Fruit fly (Drosophila melanogaster) whole organism, embryonic: ENCODE data around the gene CG14431.

ENCODE experiments used
- Ada2b ChIP-seq: fragments of 200-800 bp; sonication (Bioruptor generic); IDR thresholded peaks from 2 replicates; pipeline ENCODE4 v1.3.6; 2022; ENCODE audit warnings: missing biosample characterization, missing genetic modification characterization
- Bgb ChIP-seq: fragments of 200-800 bp; sonication (Bioruptor generic); IDR thresholded peaks from 2 replicates; pipeline ENCODE4 v1.3.6; 2022; ENCODE audit warnings: missing biosample characterization, missing genetic modification characterization; ENCODE audit not compliant: partially characterized antibody
- CG10431 ChIP-seq: fragments of 200-800 bp; sonication (Bioruptor generic); optimal IDR thresholded peaks from 3 replicates; lab custom pipeline; 2018; ENCODE audit warnings: missing biosample characterization, mild to moderate bottlenecking, missing genetic modification characterization
- CG12104 ChIP-seq: fragments of 200-800 bp; sonication (Bioruptor generic); optimal IDR thresholded peaks from 3 replicates; lab custom pipeline; 2016; ENCODE audit warnings: missing biosample characterization, missing genetic modification characterization
- CG14441 ChIP-seq: fragments of 200-800 bp; sonication (Bioruptor generic); IDR thresholded peaks from 2 replicates; pipeline ENCODE4 v1.3.6; 2022; ENCODE audit warnings: missing biosample characterization, missing genetic modification characterization
- CG1529 ChIP-seq: fragments of 200-800 bp; sonication (Bioruptor generic); optimal IDR thresholded peaks from 3 replicates; lab custom pipeline; 2018; ENCODE audit warnings: missing biosample characterization, missing genetic modification characterization
- CG2129 ChIP-seq: fragments of 200-800 bp; sonication (Bioruptor generic); IDR thresholded peaks from 2 replicates; pipeline ENCODE4 v1.3.6; 2022; ENCODE audit warnings: missing biosample characterization, missing genetic modification characterization; ENCODE audit not compliant: partially characterized antibody
- CG2202 ChIP-seq: fragments of 200-800 bp; sonication (Bioruptor generic); optimal IDR thresholded peaks from 2 replicates; lab custom pipeline; 2018; ENCODE audit warnings: missing biosample characterization, mild to moderate bottlenecking, missing genetic modification characterization
- CG30403 ChIP-seq: fragments of 200-800 bp; sonication (Bioruptor generic); optimal IDR thresholded peaks from 3 replicates; lab custom pipeline; 2016; ENCODE audit warnings: missing biosample characterization, missing genetic modification characterization
- CG32772 ChIP-seq: fragments of 200-800 bp; sonication (Bioruptor generic); IDR thresholded peaks from 2 replicates; pipeline ENCODE4 v1.3.6; 2022; ENCODE audit warnings: missing biosample characterization, missing genetic modification characterization
- CG43689 ChIP-seq: fragments of 200-800 bp; sonication (Bioruptor generic); IDR thresholded peaks from 2 replicates; pipeline ENCODE4 v1.3.6; 2022; ENCODE audit warnings: missing biosample characterization, missing genetic modification characterization
- CG4617 ChIP-seq: fragments of 200-800 bp; sonication (Bioruptor generic); optimal IDR thresholded peaks from 3 replicates; lab custom pipeline; 2016; ENCODE audit warnings: missing biosample characterization, missing genetic modification characterization, borderline replicate concordance
- CG4854 ChIP-seq: fragments of 200-800 bp; sonication (Bioruptor generic); optimal IDR thresholded peaks from 2 replicates; lab custom pipeline; 2016; ENCODE audit warnings: missing biosample characterization, missing genetic modification characterization, inconsistent platforms
- CG8290 ChIP-seq, 3 experiments: fragments of 200-800 bp; sonication (Bioruptor generic); optimal IDR thresholded peaks; 2 replicates each; lab custom pipeline; 2016 to 2019; ENCODE audit warnings: missing biosample characterization in 3 of 3, missing genetic modification characterization in 3 of 3, mild to moderate bottlenecking in 2 of 3, moderate library complexity in 1 of 3
- CG9215 ChIP-seq: fragments of 200-800 bp; sonication (Bioruptor generic); IDR thresholded peaks from 2 replicates; pipeline ENCODE4 v1.3.6; 2022; ENCODE audit warnings: missing biosample characterization, missing genetic modification characterization
- CG9797 ChIP-seq: fragments of 200-800 bp; sonication (Bioruptor generic); optimal IDR thresholded peaks from 3 replicates; lab custom pipeline; 2018; ENCODE audit warnings: missing biosample characterization, mild to moderate bottlenecking, missing genetic modification characterization
- CG9817 ChIP-seq: fragments of 200-800 bp; sonication (Bioruptor generic); optimal IDR thresholded peaks from 2 replicates; lab custom pipeline; 2018; ENCODE audit warnings: missing biosample characterization, mild to moderate bottlenecking, missing genetic modification characterization, moderate library complexity
- CG9876 ChIP-seq: fragments of 200-800 bp; sonication (Bioruptor generic); optimal IDR thresholded peaks from 2 replicates; lab custom pipeline; 2016; ENCODE audit warnings: missing biosample characterization, missing genetic modification characterization
- D ChIP-seq, 2 experiments: fragments of 200-800 bp in 1 of 2; fragments of >200 bp in 1 of 2; sonication (Bioruptor generic) in 1 of 2; optimal IDR thresholded peaks; 2 replicates in 1 of 2; 3 replicates in 1 of 2; lab custom pipeline; 2017; ENCODE audit warnings: mild to moderate bottlenecking in 1 of 2, missing biosample characterization in 1 of 2, missing genetic modification characterization in 1 of 2, missing genetic modification reagents in 1 of 2
- HLH54F ChIP-seq: fragments of 200-800 bp; sonication (Bioruptor generic); optimal IDR thresholded peaks from 3 replicates; lab custom pipeline; 2016; ENCODE audit warnings: missing biosample characterization, missing genetic modification characterization
- HLHmδ ChIP-seq: fragments of 200-800 bp; sonication (Bioruptor generic); optimal IDR thresholded peaks from 2 replicates; lab custom pipeline; 2018; ENCODE audit warnings: missing biosample characterization, mild to moderate bottlenecking, missing genetic modification characterization, moderate library complexity
- Lhr ChIP-seq: fragments of 200-800 bp; sonication (Bioruptor generic); optimal IDR thresholded peaks from 3 replicates; lab custom pipeline; 2017; ENCODE audit warnings: mild to moderate bottlenecking, missing biosample characterization, missing genetic modification reagents, missing genetic modification characterization
- NFAT ChIP-seq: fragments of 200-800 bp; sonication (Bioruptor generic); IDR thresholded peaks from 2 replicates; pipeline ENCODE4 v1.3.6; 2022; ENCODE audit warnings: missing biosample characterization, missing genetic modification characterization
- Oaz ChIP-seq: fragments of 200-800 bp; sonication (Bioruptor generic); IDR thresholded peaks from 2 replicates; pipeline ENCODE4 v1.3.6; 2022; ENCODE audit warnings: missing biosample characterization, missing genetic modification characterization
- Oli ChIP-seq: fragments of 200-800 bp; sonication (Bioruptor generic); optimal IDR thresholded peaks from 2 replicates; lab custom pipeline; 2018; ENCODE audit warnings: missing biosample characterization, mild to moderate bottlenecking, missing genetic modification characterization, moderate library complexity
- Six4 ChIP-seq: fragments of 200-800 bp; sonication (Bioruptor generic); optimal IDR thresholded peaks from 2 replicates; lab custom pipeline; 2016; ENCODE audit warnings: missing biosample characterization, missing genetic modification characterization
- Tbp ChIP-seq: fragments of >200 bp; optimal IDR thresholded peaks from 2 replicates; lab custom pipeline; 2018; ENCODE audit warnings: missing biosample characterization, missing genetic modification characterization
- Xbp1 ChIP-seq: fragments of 200-800 bp; sonication (Bioruptor generic); optimal IDR thresholded peaks from 3 replicates; lab custom pipeline; 2016; ENCODE audit warnings: missing biosample characterization, mild to moderate bottlenecking, missing genetic modification characterization
- abd-A ChIP-seq: fragments of 200-800 bp; sonication (Bioruptor generic); optimal IDR thresholded peaks from 3 replicates; lab custom pipeline; 2019; ENCODE audit warnings: missing biosample characterization, mild to moderate bottlenecking, missing genetic modification characterization, moderate library complexity
- ase ChIP-seq: fragments of 200-800 bp; sonication (Bioruptor generic); IDR thresholded peaks from 3 replicates; pipeline ENCODE4 v1.3.6; 2022; ENCODE audit warnings: missing biosample characterization, missing genetic modification characterization
- btn ChIP-seq: fragments of 200-800 bp; sonication (Bioruptor generic); optimal IDR thresholded peaks from 2 replicates; lab custom pipeline; 2016; ENCODE audit warnings: missing biosample characterization, missing genetic modification characterization
- corto ChIP-seq: fragments of 200-800 bp; sonication (Bioruptor generic); optimal IDR thresholded peaks from 2 replicates; lab custom pipeline; 2016; ENCODE audit warnings: missing biosample characterization, mild to moderate bottlenecking, missing genetic modification characterization, moderate library complexity
- crp ChIP-seq, 2 experiments: fragments of 200-800 bp; sonication (Bioruptor generic); optimal IDR thresholded peaks; 2 replicates in 1 of 2; 3 replicates in 1 of 2; lab custom pipeline; 2017; ENCODE audit warnings: missing biosample characterization in 2 of 2, missing genetic modification characterization in 2 of 2, mild to moderate bottlenecking in 1 of 2, moderate library complexity in 1 of 2
- gsb-n ChIP-seq: fragments of 200-800 bp; sonication (Bioruptor generic); optimal IDR thresholded peaks from 3 replicates; lab custom pipeline; 2018; ENCODE audit warnings: missing biosample characterization, mild to moderate bottlenecking, missing genetic modification characterization
- insv ChIP-seq, 2 experiments: fragments of 200-800 bp; sonication (Bioruptor generic); optimal IDR thresholded peaks; 3 replicates each; lab custom pipeline; 2016 to 2018; ENCODE audit warnings: missing biosample characterization in 2 of 2, missing genetic modification characterization in 2 of 2
- jing ChIP-seq: fragments of 200-800 bp; sonication (Bioruptor generic); optimal IDR thresholded peaks from 2 replicates; lab custom pipeline; 2018; ENCODE audit warnings: missing biosample characterization, mild to moderate bottlenecking, missing genetic modification characterization
- kay ChIP-seq: fragments of 200-800 bp; sonication (Bioruptor generic); optimal IDR thresholded peaks from 2 replicates; lab custom pipeline; 2016; ENCODE audit warnings: missing biosample characterization, missing genetic modification characterization
- knrl ChIP-seq: fragments of 200-800 bp; sonication (Bioruptor generic); IDR thresholded peaks from 3 replicates; pipeline ENCODE4 v1.3.6; 2022; ENCODE audit warnings: missing biosample characterization, missing genetic modification characterization; ENCODE audit not compliant: partially characterized antibody
- lbe ChIP-seq: fragments of 200-800 bp; sonication (Bioruptor generic); optimal IDR thresholded peaks from 2 replicates; lab custom pipeline; 2016; ENCODE audit warnings: missing biosample characterization, mild to moderate bottlenecking, missing genetic modification characterization
- mirr ChIP-seq: fragments of 200-800 bp; sonication (Bioruptor generic); optimal IDR thresholded peaks from 3 replicates; lab custom pipeline; 2018; ENCODE audit warnings: missing biosample characterization, mild to moderate bottlenecking, missing genetic modification characterization
- nerfin-1 ChIP-seq: fragments of 200-800 bp; sonication (Bioruptor generic); optimal IDR thresholded peaks from 3 replicates; lab custom pipeline; 2019; ENCODE audit warnings: missing biosample characterization, mild to moderate bottlenecking, missing genetic modification characterization, moderate library complexity
- odd ChIP-seq: fragments of 200-800 bp; sonication (Bioruptor generic); optimal IDR thresholded peaks from 2 replicates; lab custom pipeline; 2017; ENCODE audit warnings: missing biosample characterization, mild to moderate bottlenecking, missing genetic modification characterization
- phol ChIP-seq: fragments of 200-800 bp; sonication (Bioruptor generic); optimal IDR thresholded peaks from 3 replicates; lab custom pipeline; 2018; ENCODE audit warnings: missing biosample characterization, mild to moderate bottlenecking, missing genetic modification characterization, moderate library complexity
- prd ChIP-seq, 3 experiments: fragments of >200 bp in 2 of 3; fragments of 200-800 bp in 1 of 3; sonication (Bioruptor generic) in 1 of 3; optimal IDR thresholded peaks in 2 of 3; IDR thresholded peaks in 1 of 3; 2 replicates in 2 of 3; 3 replicates in 1 of 3; pipeline versions ENCODE4 v1.3.6 to Lab custom; 2017 to 2022; ENCODE audit warnings: missing biosample characterization in 1 of 3, missing genetic modification characterization in 1 of 3
- sr ChIP-seq: fragments of 200-800 bp; sonication (Bioruptor generic); IDR thresholded peaks from 3 replicates; pipeline ENCODE4 v1.3.6; 2022; ENCODE audit warnings: missing biosample characterization, missing genetic modification characterization
- sug ChIP-seq: fragments of 200-800 bp; optimal IDR thresholded peaks from 2 replicates; lab custom pipeline; 2019; ENCODE audit warnings: missing biosample characterization, mild to moderate bottlenecking, missing genetic modification characterization, moderate library complexity
- zf30C ChIP-seq: fragments of 200-800 bp; sonication (Bioruptor generic); optimal IDR thresholded peaks from 3 replicates; lab custom pipeline; 2018; ENCODE audit warnings: missing biosample characterization, mild to moderate bottlenecking, missing genetic modification characterization

The CG14431 gene

dm6 chrX:7011063-7011743, 103.1 kb downstream of the CG14431 start, which contains the start of the genes cm, sloth1 and sloth2 (continued):
- TF ChIP-seq jing (GFP tag; lab: Kevin White, UChicago) (peak; percentile 70), HLH54F (GFP tag; lab: Kevin White, UChicago) (peak; percentile 89), btn (GFP tag; lab: Kevin White, UChicago) (peak; percentile 48), insv (GFP tag; optimal IDR thresholded peaks at IDR 0.05; lab: Kevin White, UChicago) (peak in 1 of 2 experiments; percentile 69), sug (tag; lab: Kevin White, UChicago) (peak; percentile 85), kay (GFP tag; lab: Kevin White, UChicago) (peak; percentile 70), CG2129 (peak; percentile 90), prd (optimal IDR thresholded peaks at IDR 0.05; lab: Kevin White, UChicago) (no peak), prd (GFP tag; IDR thresholded peaks at IDR 0.05; lab: Robert Waterston, UW) (peak; percentile 94), Oli (peak; percentile 72), CG43689 (GFP tag; lab: Robert Waterston, UW) (peak; percentile 68; the same call in 1 of the 2 replicates), gsb-n (tag; lab: Kevin White, UChicago) (peak; percentile 93), CG9817 (tag; lab: Kevin White, UChicago) (peak; percentile 90), nerfin-1 (tag; lab: Kevin White, UChicago) (peak; percentile 78), CG30403 (GFP tag; lab: Kevin White, UChicago) (peak; percentile 95), lbe (GFP tag; lab: Kevin White, UChicago) (peak; percentile 57), Lhr (GFP tag; lab: Kevin White, UChicago) (peak; percentile 70), CG4854 (GFP tag; lab: Kevin White, UChicago) (peak; percentile 64), sr (GFP tag; lab: Robert Waterston, UW) (no peak), Xbp1 (peak; percentile 93), Oaz (peak; percentile 65; the same call in 1 of the 2 replicates), NFAT (GFP tag; lab: Robert Waterston, UW) (peak; percentile 79), crp (GFP tag; optimal IDR thresholded peaks at IDR 0.05; lab: Kevin White, UChicago) (peak; percentile 62 to 93), zf30C (peak; percentile 13), CG10431 (GFP tag; lab: Kevin White, UChicago) (peak; percentile 31), CG9876 (peak; percentile 75), CG14441 (GFP tag; lab: Robert Waterston, UW) (peak; percentile 84), corto (peak; percentile 18), Tbp (GFP tag; lab: Kevin White, UChicago) (no peak), CG32772 (peak; percentile 90), odd (GFP tag; lab: Kevin White, UChicago) (peak; percentile 65), phol (peak; percentile 83), knrl (peak; percentile 89), CG4617 (GFP tag; lab: Kevin White, UChicago) (peak; percentile 87), Six4 (GFP tag; lab: Kevin White, UChicago) (peak; percentile 77), CG12104 (GFP tag; lab: Kevin White, UChicago) (peak; percentile 24), D (optimal IDR thresholded peaks at IDR 0.05; lab: Kevin White, UChicago) (no peak), D (GFP tag; optimal IDR thresholded peaks at IDR 0.05; lab: Kevin White, UChicago) (peak; percentile 63), ase (GFP tag; lab: Robert Waterston, UW) (peak; percentile 77), abd-A (peak; percentile 20), HLHmδ (no peak), Ada2b (GFP tag; lab: Robert Waterston, UW) (peak; percentile 86), mirr (GFP tag; lab: Kevin White, UChicago) (peak; percentile 71), Bgb (GFP tag; lab: Robert Waterston, UW) (peak; percentile 79), CG9215 (GFP tag; lab: Robert Waterston, UW) (peak; percentile 86), CG9797 (peak; percentile 11), CG1529 (GFP tag; lab: Kevin White, UChicago) (peak; percentile 53), CG8290 (GFP tag; optimal IDR thresholded peaks at IDR 0.05; lab: Kevin White, UChicago) (peak; percentile 85), CG8290 (tag; optimal IDR thresholded peaks at IDR 0.05; lab: Kevin White, UChicago) (peak; percentile 55 to 93), CG2202 (tag; lab: Kevin White, UChicago) (peak; percentile 80)
